Fruit fly (Drosophila melanogaster) whole organism, embryonic: ENCODE results near the gene CG5850.
A peak's percentile ranks its signal among the peaks of the same experiment; 100 is the strongest.

Source experiments
- Aef1 ChIP-seq: fragments of 200-800 bp; sonication (Bioruptor generic); IDR thresholded peaks from 3 replicates; pipeline ENCODE4 v1.3.6; 2022; ENCODE audit warnings: missing biosample characterization, missing genetic modification characterization
- CG1024 ChIP-seq: fragments of 200-800 bp; sonication (Bioruptor generic); IDR thresholded peaks from 2 replicates; pipeline ENCODE4 v1.3.6; 2022; ENCODE audit warnings: missing biosample characterization, missing genetic modification characterization
- CG10267 ChIP-seq: fragments of 200-800 bp; sonication (Bioruptor generic); optimal IDR thresholded peaks from 2 replicates; lab custom pipeline; 2018; ENCODE audit warnings: missing biosample characterization, mild to moderate bottlenecking, missing genetic modification characterization, moderate library complexity
- CG10565 ChIP-seq: fragments of 200-800 bp; sonication (Bioruptor generic); optimal IDR thresholded peaks from 3 replicates; lab custom pipeline; 2016; ENCODE audit warnings: missing biosample characterization, mild to moderate bottlenecking, missing genetic modification characterization
- CG13296 ChIP-seq: fragments of 200-800 bp; sonication (Bioruptor generic); optimal IDR thresholded peaks from 3 replicates; lab custom pipeline; 2018; ENCODE audit warnings: missing biosample characterization, mild to moderate bottlenecking, missing genetic modification characterization
- CG14667 ChIP-seq: fragments of 200-800 bp; sonication (Bioruptor generic); IDR thresholded peaks from 2 replicates; pipeline ENCODE4 v1.3.6; 2022; ENCODE audit warnings: missing biosample characterization, missing genetic modification characterization
- CG15601 ChIP-seq: fragments of 200-800 bp; sonication (Bioruptor generic); optimal IDR thresholded peaks from 3 replicates; lab custom pipeline; 2019; ENCODE audit warnings: missing biosample characterization, mild to moderate bottlenecking, missing genetic modification characterization, moderate library complexity
- CG16779 ChIP-seq: fragments of 200-800 bp; sonication (Bioruptor generic); IDR thresholded peaks from 2 replicates; pipeline ENCODE4 v1.3.6; 2022; ENCODE audit warnings: missing biosample characterization, missing genetic modification characterization
- CG17802 ChIP-seq: fragments of 200-800 bp; sonication (Bioruptor generic); optimal IDR thresholded peaks from 2 replicates; lab custom pipeline; 2018; ENCODE audit warnings: missing biosample characterization, mild to moderate bottlenecking, missing genetic modification characterization, moderate library complexity
- CG3065 ChIP-seq: fragments of 200-800 bp; sonication (Bioruptor generic); optimal IDR thresholded peaks from 2 replicates; lab custom pipeline; 2016; ENCODE audit warnings: missing biosample characterization, missing genetic modification characterization
- CG34224 ChIP-seq: fragments of 200-800 bp; sonication (Bioruptor generic); IDR thresholded peaks from 3 replicates; pipeline ENCODE4 v1.3.6; 2022; ENCODE audit warnings: missing biosample characterization, missing genetic modification characterization; ENCODE audit not compliant: partially characterized antibody
- CG34376 ChIP-seq: fragments of 200-800 bp; sonication (Bioruptor generic); optimal IDR thresholded peaks from 2 replicates; lab custom pipeline; 2018; ENCODE audit warnings: missing biosample characterization, mild to moderate bottlenecking, missing genetic modification characterization
- CG3847 ChIP-seq: fragments of 200-800 bp; sonication (Bioruptor generic); IDR thresholded peaks from 2 replicates; pipeline ENCODE4 v1.3.6; 2022; ENCODE audit warnings: missing biosample characterization, missing genetic modification characterization
- CG4730 ChIP-seq: fragments of 200-800 bp; sonication (Bioruptor generic); IDR thresholded peaks from 2 replicates; pipeline ENCODE4 v1.3.6; 2022; ENCODE audit warnings: missing biosample characterization, missing genetic modification characterization
- CG4854 ChIP-seq: fragments of 200-800 bp; sonication (Bioruptor generic); optimal IDR thresholded peaks from 2 replicates; lab custom pipeline; 2016; ENCODE audit warnings: missing biosample characterization, missing genetic modification characterization, inconsistent platforms
- CG6813 ChIP-seq: fragments of 200-800 bp; sonication (Bioruptor generic); optimal IDR thresholded peaks from 2 replicates; lab custom pipeline; 2017; ENCODE audit warnings: missing biosample characterization, missing genetic modification characterization, mild to moderate bottlenecking, moderate library complexity, missing genetic modification reagents
- CG7745 ChIP-seq: fragments of 200-800 bp; sonication (Bioruptor generic); optimal IDR thresholded peaks from 2 replicates; lab custom pipeline; 2018; ENCODE audit warnings: missing biosample characterization, mild to moderate bottlenecking, missing genetic modification characterization, moderate library complexity
- CG8944 ChIP-seq: fragments of 200-800 bp; sonication (Bioruptor generic); optimal IDR thresholded peaks from 3 replicates; lab custom pipeline; 2016; ENCODE audit warnings: missing biosample characterization, missing genetic modification characterization
- CG9609 ChIP-seq: fragments of 200-800 bp; sonication (Bioruptor generic); optimal IDR thresholded peaks from 3 replicates; lab custom pipeline; 2016; ENCODE audit warnings: missing biosample characterization, missing genetic modification characterization
- CG9817 ChIP-seq: fragments of 200-800 bp; sonication (Bioruptor generic); optimal IDR thresholded peaks from 2 replicates; lab custom pipeline; 2018; ENCODE audit warnings: missing biosample characterization, mild to moderate bottlenecking, missing genetic modification characterization, moderate library complexity
- Dek ChIP-seq: fragments of 200-800 bp; sonication (Bioruptor generic); optimal IDR thresholded peaks from 3 replicates; lab custom pipeline; 2019; ENCODE audit warnings: missing biosample characterization, mild to moderate bottlenecking, missing genetic modification characterization, moderate library complexity
- Dfd ChIP-seq, 2 experiments: fragments of >200 bp; optimal IDR thresholded peaks; 2 replicates each; lab custom pipeline; 2017; ENCODE audit warnings: missing biosample characterization in 2 of 2, missing genetic modification characterization in 2 of 2
- E2f1 ChIP-seq: fragments of 200-800 bp; sonication (Bioruptor generic); IDR thresholded peaks from 2 replicates; pipeline ENCODE4 v1.3.6; 2022; ENCODE audit warnings: missing biosample characterization, missing genetic modification characterization
- Eip74EF ChIP-seq, 2 experiments: fragments of 200-800 bp in 1 of 2; fragments of >200 bp in 1 of 2; sonication (Bioruptor generic) in 1 of 2; optimal IDR thresholded peaks; 2 replicates each; lab custom pipeline; 2017 to 2019; ENCODE audit warnings: missing biosample characterization in 2 of 2, missing genetic modification characterization in 2 of 2, mild to moderate bottlenecking in 1 of 2, moderate library complexity in 1 of 2
- Hr39 ChIP-seq: fragments of >200 bp; optimal IDR thresholded peaks from 2 replicates; lab custom pipeline; 2017
- Hr51 ChIP-seq, 2 experiments: fragments of 200-800 bp; sonication (Bioruptor generic); optimal IDR thresholded peaks; 2 replicates in 1 of 2; 3 replicates in 1 of 2; lab custom pipeline; 2016 to 2018; ENCODE audit warnings: missing biosample characterization in 2 of 2, missing genetic modification characterization in 2 of 2, mild to moderate bottlenecking in 1 of 2, moderate library complexity in 1 of 2
- Six4 ChIP-seq: fragments of 200-800 bp; sonication (Bioruptor generic); optimal IDR thresholded peaks from 2 replicates; lab custom pipeline; 2016; ENCODE audit warnings: missing biosample characterization, missing genetic modification characterization
- Sox100B ChIP-seq: fragments of 200-800 bp; sonication (Bioruptor generic); optimal IDR thresholded peaks from 3 replicates; lab custom pipeline; 2018; ENCODE audit warnings: missing biosample characterization, mild to moderate bottlenecking, missing genetic modification characterization
- Tbp ChIP-seq: fragments of >200 bp; optimal IDR thresholded peaks from 2 replicates; lab custom pipeline; 2018; ENCODE audit warnings: missing biosample characterization, missing genetic modification characterization
- Usf ChIP-seq: fragments of 200-800 bp; sonication (Bioruptor generic); optimal IDR thresholded peaks from 2 replicates; lab custom pipeline; 2017; ENCODE audit warnings: missing genotype, missing biosample characterization, missing genetic modification characterization
- Xrp1 ChIP-seq: fragments of 200-800 bp; sonication (Bioruptor generic); IDR thresholded peaks from 2 replicates; pipeline ENCODE4 v1.3.6; 2022; ENCODE audit warnings: missing biosample characterization, missing genetic modification characterization
- ab ChIP-seq: fragments of 200-800 bp; sonication (Bioruptor generic); optimal IDR thresholded peaks from 2 replicates; lab custom pipeline; 2016; ENCODE audit warnings: missing biosample characterization, missing genetic modification characterization
- ap ChIP-seq: fragments of 200-800 bp; sonication (Bioruptor generic); IDR thresholded peaks from 2 replicates; pipeline ENCODE4 v1.3.6; 2022; ENCODE audit warnings: missing biosample characterization, missing genetic modification characterization
- chn ChIP-seq: fragments of 200-800 bp; sonication (Bioruptor generic); optimal IDR thresholded peaks from 2 replicates; lab custom pipeline; 2016; ENCODE audit warnings: missing biosample characterization, missing genetic modification characterization
- da ChIP-seq: fragments of 200-800 bp; sonication (Bioruptor generic); optimal IDR thresholded peaks from 2 replicates; lab custom pipeline; 2016; ENCODE audit warnings: missing biosample characterization, missing genetic modification characterization
- dati ChIP-seq: fragments of 200-800 bp; sonication (Bioruptor generic); IDR thresholded peaks from 2 replicates; pipeline ENCODE4 v1.3.6; 2022; ENCODE audit warnings: missing biosample characterization, missing genetic modification characterization
- en ChIP-seq: fragments of 200-800 bp; sonication (Bioruptor generic); optimal IDR thresholded peaks from 2 replicates; lab custom pipeline; 2016; ENCODE audit warnings: missing biosample characterization, missing genetic modification characterization
- eyg ChIP-seq: fragments of 200-800 bp; sonication (Bioruptor generic); optimal IDR thresholded peaks from 3 replicates; lab custom pipeline; 2016; ENCODE audit warnings: missing biosample characterization, missing genetic modification characterization
- ftz-f1 ChIP-seq: fragments of 200-800 bp; sonication (Bioruptor generic); optimal IDR thresholded peaks from 2 replicates; lab custom pipeline; 2016; ENCODE audit warnings: missing biosample characterization, missing genetic modification characterization
- fu2 ChIP-seq: fragments of 200-800 bp; sonication (Bioruptor generic); optimal IDR thresholded peaks from 2 replicates; lab custom pipeline; 2016; ENCODE audit warnings: missing biosample characterization, missing genetic modification characterization
- gfzf ChIP-seq: fragments of 200-800 bp; sonication (Bioruptor generic); optimal IDR thresholded peaks from 2 replicates; lab custom pipeline; 2016; ENCODE audit warnings: missing biosample characterization, mild to moderate bottlenecking, missing genetic modification characterization, moderate library complexity
- gsb-n ChIP-seq: fragments of 200-800 bp; sonication (Bioruptor generic); optimal IDR thresholded peaks from 3 replicates; lab custom pipeline; 2018; ENCODE audit warnings: missing biosample characterization, mild to moderate bottlenecking, missing genetic modification characterization
- her ChIP-seq: fragments of 200-800 bp; sonication (Bioruptor generic); optimal IDR thresholded peaks from 2 replicates; lab custom pipeline; 2016; ENCODE audit warnings: missing biosample characterization, missing genetic modification characterization
- lbe ChIP-seq: fragments of 200-800 bp; sonication (Bioruptor generic); optimal IDR thresholded peaks from 2 replicates; lab custom pipeline; 2016; ENCODE audit warnings: missing biosample characterization, mild to moderate bottlenecking, missing genetic modification characterization
- mam ChIP-seq: fragments of 200-800 bp; sonication (Bioruptor generic); optimal IDR thresholded peaks from 3 replicates; lab custom pipeline; 2016; ENCODE audit warnings: missing biosample characterization, missing genetic modification characterization
- psq ChIP-seq: fragments of 200-800 bp; sonication (Bioruptor generic); optimal IDR thresholded peaks from 2 replicates; lab custom pipeline; 2017; ENCODE audit warnings: missing biosample characterization, missing genetic modification characterization
- seq ChIP-seq: fragments of 200-800 bp; sonication (Bioruptor generic); IDR thresholded peaks from 2 replicates; pipeline ENCODE4 v1.3.6; 2022; ENCODE audit warnings: missing biosample characterization, missing genetic modification characterization
- sisA ChIP-seq: fragments of 200-800 bp; sonication (Bioruptor generic); IDR thresholded peaks from 2 replicates; pipeline ENCODE4 v1.3.6; 2022; ENCODE audit warnings: missing biosample characterization, missing genetic modification characterization
- toy ChIP-seq: fragments of 200-800 bp; sonication (Bioruptor generic); IDR thresholded peaks from 2 replicates; pipeline ENCODE4 v1.3.6; 2022; ENCODE audit warnings: missing biosample characterization, missing genetic modification characterization

CG5850 gene

dm6 chr2L:9915011-9915850 is 48.5 kb downstream of the CG5850 start, which contains the start of gene yip2 (continued):
- peak; percentile 56 for TF ChIP-seq Sox100B
- TF ChIP-seq chn (GFP tag; lab: Kevin White, UChicago), result peak; percentile 34
- no peak for TF ChIP-seq CG34224 (GFP tag; lab: Robert Waterston, UW)
- TF ChIP-seq CG15601, result peak; percentile 30
- no peak for TF ChIP-seq ab (GFP tag; lab: Kevin White, UChicago)
- peak; percentile 20 to 77 for TF ChIP-seq Hr51 (GFP tag; optimal IDR thresholded peaks at IDR 0.05; lab: Kevin White, UChicago)
- peak; percentile 5 for TF ChIP-seq CG4854
- TF ChIP-seq CG10267 (tag; lab: Kevin White, UChicago), result peak; percentile 36
- peak; percentile 34 for TF ChIP-seq eyg (GFP tag; lab: Kevin White, UChicago)
- TF ChIP-seq CG17802 (tag; lab: Kevin White, UChicago), result no peak
- TF ChIP-seq CG3065 (GFP tag; lab: Kevin White, UChicago), result no peak
- peak; percentile 89 for TF ChIP-seq CG13296
- peak; percentile 17; the same call in 1 of the 2 replicates for TF ChIP-seq E2f1 (GFP tag; lab: Robert Waterston, UW)
- no peak for TF ChIP-seq Dfd (GFP tag; optimal IDR thresholded peaks at IDR 0.05; lab: Kevin White, UChicago)
- TF ChIP-seq CG9817 (tag; lab: Kevin White, UChicago), result peak; percentile 39
- peak; percentile 75 for TF ChIP-seq lbe (GFP tag; lab: Kevin White, UChicago)
- TF ChIP-seq ap (GFP tag; lab: Robert Waterston, UW), result peak; percentile 52
- peak; percentile 42; the same call in 1 of the 2 replicates for TF ChIP-seq CG3847 (GFP tag; lab: Robert Waterston, UW)
- no peak for TF ChIP-seq psq
- TF ChIP-seq mam, result peak; percentile 52
- peak; percentile 21 for TF ChIP-seq CG8944 (GFP tag; lab: Kevin White, UChicago)
- no peak for TF ChIP-seq CG7745 (tag; lab: Kevin White, UChicago)
- TF ChIP-seq Dek, result peak; percentile 75
- TF ChIP-seq CG16779 (GFP tag; lab: Robert Waterston, UW), result 0 out of 2 replicates have a peak, but pooled peaks have one; percentile 12
- TF ChIP-seq CG4730, result 0 out of 2 replicates have a peak, but pooled peaks have one; percentile 36
- 0 out of 2 replicates have a peak, but pooled peaks have one; percentile 23 for TF ChIP-seq CG1024 (GFP tag; lab: Robert Waterston, UW)
- peak; percentile 96 for TF ChIP-seq CG34376 (GFP tag; lab: Kevin White, UChicago)
- no peak for TF ChIP-seq Six4 (GFP tag; lab: Kevin White, UChicago)
- TF ChIP-seq Xrp1 (GFP tag; lab: Robert Waterston, UW), result peak; percentile 53; the same call in 1 of the 2 replicates
- peak; percentile 46; the same call in 1 of the 2 replicates for TF ChIP-seq seq (GFP tag; lab: Robert Waterston, UW)
- 0 out of 3 replicates have a peak, but pooled peaks have one; percentile 11 for TF ChIP-seq Aef1 (GFP tag; lab: Robert Waterston, UW)
- TF ChIP-seq fu2 (GFP tag; lab: Kevin White, UChicago), result peak; percentile 62
- TF ChIP-seq ftz-f1 (GFP tag; lab: Kevin White, UChicago), result no peak
- TF ChIP-seq CG9609, result peak; percentile 39
- TF ChIP-seq gfzf (GFP tag; lab: Kevin White, UChicago), result no peak
- no peak for TF ChIP-seq gsb-n (tag; lab: Kevin White, UChicago)
- TF ChIP-seq Tbp (GFP tag; lab: Kevin White, UChicago), result no peak
- peak; percentile 60 for TF ChIP-seq CG6813 (GFP tag; lab: Kevin White, UChicago)
- peak; percentile 0 for TF ChIP-seq Usf
- no peak for TF ChIP-seq Hr39 (lab: Kevin White, UChicago)
- no peak for TF ChIP-seq CG14667 (GFP tag; lab: Robert Waterston, UW)
- peak; percentile 75 for TF ChIP-seq her (GFP tag; lab: Kevin White, UChicago)
- TF ChIP-seq sisA, result 0 out of 2 replicates have a peak, but pooled peaks have one; percentile 17
- no peak for TF ChIP-seq CG10565 (GFP tag; lab: Kevin White, UChicago)
- peak in 1 of 2 experiments; percentile 65 for TF ChIP-seq Eip74EF (GFP tag; optimal IDR thresholded peaks at IDR 0.05; lab: Kevin White, UChicago)
- TF ChIP-seq en (GFP tag; lab: Kevin White, UChicago), result no peak
- no peak for TF ChIP-seq toy
- TF ChIP-seq dati (GFP tag; lab: Robert Waterston, UW), result peak; percentile 40; the same call in 1 of the 2 replicates
- no peak for TF ChIP-seq da
